Fruit fly (Drosophila melanogaster) whole organism, embryonic: ENCODE measurements around the gene Ugt301D1.

ENCODE experiments used
- B-H2 ChIP-seq: fragments of 200-800 bp; sonication (Bioruptor generic); optimal IDR thresholded peaks from 2 replicates; lab custom pipeline; 2018; ENCODE audit warnings: missing biosample characterization, mild to moderate bottlenecking, missing genetic modification characterization
- BtbVII ChIP-seq: fragments of 200-800 bp; sonication (Bioruptor generic); optimal IDR thresholded peaks from 3 replicates; lab custom pipeline; 2017; ENCODE audit warnings: missing biosample characterization, mild to moderate bottlenecking, missing genetic modification characterization
- CG10209 ChIP-seq: fragments of 200-800 bp; sonication (Bioruptor generic); optimal IDR thresholded peaks from 3 replicates; lab custom pipeline; 2017; ENCODE audit warnings: missing biosample characterization, mild to moderate bottlenecking, missing genetic modification characterization, missing genetic modification reagents
- CG14014 ChIP-seq: fragments of 200-800 bp; sonication (Bioruptor generic); IDR thresholded peaks from 2 replicates; pipeline ENCODE4 v1.3.6; 2022; ENCODE audit warnings: missing biosample characterization, missing genetic modification characterization
- CG14965 ChIP-seq: fragments of 200-800 bp; sonication (Bioruptor generic); optimal IDR thresholded peaks from 2 replicates; lab custom pipeline; 2016; ENCODE audit warnings: missing biosample characterization, missing genetic modification characterization, borderline replicate concordance
- CG15269 ChIP-seq: fragments of 200-800 bp; sonication (Bioruptor generic); optimal IDR thresholded peaks from 2 replicates; lab custom pipeline; 2018; ENCODE audit warnings: missing biosample characterization, mild to moderate bottlenecking, missing genetic modification characterization, moderate library complexity
- CG15514 ChIP-seq: fragments of 200-800 bp; sonication (Bioruptor generic); optimal IDR thresholded peaks from 3 replicates; lab custom pipeline; 2017; ENCODE audit warnings: missing biosample characterization, missing genetic modification characterization, mild to moderate bottlenecking, moderate library complexity, missing genetic modification reagents
- CG17359 ChIP-seq: fragments of 200-800 bp; sonication (Bioruptor generic); optimal IDR thresholded peaks from 3 replicates; lab custom pipeline; 2018; ENCODE audit warnings: missing biosample characterization, mild to moderate bottlenecking, missing genetic modification characterization, moderate library complexity
- CG17385 ChIP-seq: fragments of 200-800 bp; sonication (Bioruptor generic); optimal IDR thresholded peaks from 3 replicates; lab custom pipeline; 2018; ENCODE audit warnings: missing biosample characterization, mild to moderate bottlenecking, missing genetic modification characterization
- CG18764 ChIP-seq: fragments of 200-800 bp; sonication (Bioruptor generic); optimal IDR thresholded peaks from 3 replicates; lab custom pipeline; 2016; ENCODE audit warnings: missing biosample characterization, missing genetic modification characterization
- CG2120 ChIP-seq: fragments of 200-800 bp; sonication (Bioruptor generic); optimal IDR thresholded peaks from 3 replicates; lab custom pipeline; 2016; ENCODE audit warnings: missing biosample characterization, missing genetic modification characterization
- CG2712 ChIP-seq: fragments of 200-800 bp; optimal IDR thresholded peaks from 3 replicates; lab custom pipeline; 2019; ENCODE audit warnings: missing biosample characterization, mild to moderate bottlenecking, missing genetic modification characterization, moderate library complexity
- CG30403 ChIP-seq: fragments of 200-800 bp; sonication (Bioruptor generic); optimal IDR thresholded peaks from 3 replicates; lab custom pipeline; 2016; ENCODE audit warnings: missing biosample characterization, missing genetic modification characterization
- CG30431 ChIP-seq: fragments of 200-800 bp; sonication (Bioruptor generic); optimal IDR thresholded peaks from 2 replicates; lab custom pipeline; 2017; ENCODE audit warnings: missing biosample characterization, missing genetic modification characterization
- CG31224 ChIP-seq: fragments of 200-800 bp; sonication (Bioruptor generic); IDR thresholded peaks from 2 replicates; pipeline ENCODE4 v1.3.6; 2022; ENCODE audit warnings: missing biosample characterization, missing genetic modification characterization
- CG31441 ChIP-seq: fragments of 200-800 bp; sonication (Bioruptor generic); IDR thresholded peaks from 2 replicates; pipeline ENCODE4 v1.3.6; 2022; ENCODE audit warnings: missing biosample characterization, missing genetic modification characterization
- CG3847 ChIP-seq: fragments of 200-800 bp; sonication (Bioruptor generic); IDR thresholded peaks from 2 replicates; pipeline ENCODE4 v1.3.6; 2022; ENCODE audit warnings: missing biosample characterization, missing genetic modification characterization
- CG42726 ChIP-seq: fragments of 200-800 bp; sonication (Bioruptor generic); IDR thresholded peaks from 2 replicates; pipeline ENCODE4 v1.3.6; 2022; ENCODE audit warnings: missing biosample characterization, missing genetic modification characterization; ENCODE audit not compliant: partially characterized antibody
- CG4820 ChIP-seq: fragments of 200-800 bp; sonication (Bioruptor generic); optimal IDR thresholded peaks from 3 replicates; lab custom pipeline; 2016; ENCODE audit warnings: missing biosample characterization, missing genetic modification characterization
- CG6689 ChIP-seq: fragments of 200-800 bp; sonication (Bioruptor generic); IDR thresholded peaks from 2 replicates; pipeline ENCODE4 v1.3.6; 2022; ENCODE audit warnings: missing biosample characterization, missing genetic modification characterization
- CG6791 ChIP-seq: fragments of 200-800 bp; sonication (Bioruptor generic); IDR thresholded peaks from 3 replicates; pipeline ENCODE4 v1.3.6; 2022; ENCODE audit warnings: missing biosample characterization, missing genetic modification characterization; ENCODE audit not compliant: partially characterized antibody
- CHES-1-like ChIP-seq: fragments of 200-800 bp; sonication (Bioruptor generic); optimal IDR thresholded peaks from 2 replicates; lab custom pipeline; 2016; ENCODE audit warnings: missing biosample characterization, missing genetic modification characterization
- Chrac-16 ChIP-seq: fragments of 200-800 bp; sonication (Bioruptor generic); optimal IDR thresholded peaks from 3 replicates; lab custom pipeline; 2016; ENCODE audit warnings: missing biosample characterization, missing genetic modification characterization
- Doc2 ChIP-seq: fragments of 200-800 bp; sonication (Bioruptor generic); IDR thresholded peaks from 2 replicates; pipeline ENCODE4 v1.3.6; 2022; ENCODE audit warnings: missing biosample characterization, missing genetic modification characterization
- Dref ChIP-seq: fragments of 200-800 bp; sonication (Bioruptor generic); IDR thresholded peaks from 2 replicates; pipeline ENCODE4 v1.3.6; 2022; ENCODE audit warnings: missing biosample characterization, missing genetic modification characterization
- HLH3B ChIP-seq: fragments of 200-800 bp; sonication (Bioruptor generic); IDR thresholded peaks from 2 replicates; pipeline ENCODE4 v1.3.6; 2022; ENCODE audit warnings: missing biosample characterization, missing genetic modification characterization
- Hand ChIP-seq: fragments of 200-800 bp; sonication (Bioruptor generic); optimal IDR thresholded peaks from 2 replicates; lab custom pipeline; 2017; ENCODE audit warnings: mild to moderate bottlenecking, missing biosample characterization, missing genetic modification reagents, missing genetic modification characterization
- Rfx ChIP-seq: fragments of 200-800 bp; sonication (Bioruptor generic); IDR thresholded peaks from 2 replicates; pipeline ENCODE4 v1.3.6; 2022; ENCODE audit warnings: missing biosample characterization, missing genetic modification characterization
- Sin3A ChIP-seq: fragments of >200 bp; optimal IDR thresholded peaks from 2 replicates; lab custom pipeline; 2018
- Usf ChIP-seq: fragments of 200-800 bp; sonication (Bioruptor generic); optimal IDR thresholded peaks from 2 replicates; lab custom pipeline; 2017; ENCODE audit warnings: missing genotype, missing biosample characterization, missing genetic modification characterization
- ase ChIP-seq: fragments of 200-800 bp; sonication (Bioruptor generic); IDR thresholded peaks from 3 replicates; pipeline ENCODE4 v1.3.6; 2022; ENCODE audit warnings: missing biosample characterization, missing genetic modification characterization
- cwo ChIP-seq: fragments of 200-800 bp; sonication (Bioruptor generic); optimal IDR thresholded peaks from 3 replicates; lab custom pipeline; 2017; ENCODE audit warnings: missing biosample characterization, missing genetic modification characterization, mild to moderate bottlenecking, moderate library complexity, missing genetic modification reagents
- dan ChIP-seq: fragments of 200-800 bp; sonication (Bioruptor generic); IDR thresholded peaks from 2 replicates; pipeline ENCODE4 v1.3.6; 2022; ENCODE audit warnings: missing biosample characterization, missing genetic modification characterization
- dmrt99B ChIP-seq: fragments of 200-800 bp; sonication (Bioruptor generic); optimal IDR thresholded peaks from 2 replicates; lab custom pipeline; 2018; ENCODE audit warnings: missing biosample characterization, mild to moderate bottlenecking, missing genetic modification characterization, moderate library complexity
- dysf ChIP-seq: fragments of 200-800 bp; sonication (Bioruptor generic); IDR thresholded peaks from 3 replicates; pipeline ENCODE4 v1.3.6; 2022; ENCODE audit warnings: missing biosample characterization, missing genetic modification characterization
- gfzf ChIP-seq: fragments of 200-800 bp; sonication (Bioruptor generic); optimal IDR thresholded peaks from 2 replicates; lab custom pipeline; 2016; ENCODE audit warnings: missing biosample characterization, mild to moderate bottlenecking, missing genetic modification characterization, moderate library complexity
- hb ChIP-seq: fragments of 200-800 bp; sonication (Bioruptor generic); IDR thresholded peaks from 3 replicates; pipeline ENCODE4 v1.3.6; 2022; ENCODE audit warnings: missing biosample characterization, missing genetic modification characterization; ENCODE audit not compliant: partially characterized antibody
- kay ChIP-seq: fragments of 200-800 bp; sonication (Bioruptor generic); optimal IDR thresholded peaks from 2 replicates; lab custom pipeline; 2016; ENCODE audit warnings: missing biosample characterization, missing genetic modification characterization
- maf-S ChIP-seq: fragments of 200-800 bp; sonication (Bioruptor generic); optimal IDR thresholded peaks from 2 replicates; lab custom pipeline; 2016; ENCODE audit warnings: missing biosample characterization, missing genetic modification characterization
- mirr ChIP-seq: fragments of 200-800 bp; sonication (Bioruptor generic); optimal IDR thresholded peaks from 3 replicates; lab custom pipeline; 2018; ENCODE audit warnings: missing biosample characterization, mild to moderate bottlenecking, missing genetic modification characterization
- nmo ChIP-seq: fragments of 200-800 bp; sonication (Bioruptor generic); optimal IDR thresholded peaks from 2 replicates; lab custom pipeline; 2018; ENCODE audit warnings: missing biosample characterization, mild to moderate bottlenecking, missing genetic modification characterization, moderate library complexity
- odd ChIP-seq: fragments of 200-800 bp; sonication (Bioruptor generic); optimal IDR thresholded peaks from 2 replicates; lab custom pipeline; 2017; ENCODE audit warnings: missing biosample characterization, mild to moderate bottlenecking, missing genetic modification characterization
- row ChIP-seq: fragments of 200-800 bp; sonication (Bioruptor generic); IDR thresholded peaks from 3 replicates; pipeline ENCODE4 v1.3.6; 2022; ENCODE audit warnings: missing biosample characterization, missing genetic modification characterization
- scrt ChIP-seq: fragments of 200-800 bp; sonication (Bioruptor generic); optimal IDR thresholded peaks from 2 replicates; lab custom pipeline; 2018; ENCODE audit warnings: missing biosample characterization, mild to moderate bottlenecking, missing genetic modification characterization, moderate library complexity
- slbo ChIP-seq: fragments of 200-800 bp; sonication (Bioruptor generic); IDR thresholded peaks from 2 replicates; pipeline ENCODE4 v1.3.6; 2022; ENCODE audit warnings: missing biosample characterization, missing genetic modification characterization
- slou ChIP-seq: fragments of 200-800 bp; sonication (Bioruptor generic); optimal IDR thresholded peaks from 3 replicates; lab custom pipeline; 2016; ENCODE audit warnings: missing biosample characterization, missing genetic modification characterization
- stwl ChIP-seq: fragments of 200-800 bp; sonication (Bioruptor generic); optimal IDR thresholded peaks from 3 replicates; lab custom pipeline; 2018; ENCODE audit warnings: missing biosample characterization, mild to moderate bottlenecking, missing genetic modification characterization, moderate library complexity
- sug ChIP-seq: fragments of 200-800 bp; optimal IDR thresholded peaks from 2 replicates; lab custom pipeline; 2019; ENCODE audit warnings: missing biosample characterization, mild to moderate bottlenecking, missing genetic modification characterization, moderate library complexity
- tgo ChIP-seq: fragments of 200-800 bp; sonication (Bioruptor generic); IDR thresholded peaks from 3 replicates; pipeline ENCODE4 v1.3.6; 2022; ENCODE audit warnings: missing biosample characterization, missing genetic modification characterization
- z ChIP-seq: fragments of 200-800 bp; sonication (Bioruptor generic); IDR thresholded peaks from 3 replicates; pipeline ENCODE4 v1.3.6; 2022; ENCODE audit warnings: missing biosample characterization, missing genetic modification characterization
- zfh1 ChIP-seq: fragments of 200-800 bp; sonication (Bioruptor generic); IDR thresholded peaks from 3 replicates; pipeline ENCODE4 v1.3.6; 2022; ENCODE audit warnings: missing biosample characterization, missing genetic modification characterization

Ugt301D1 gene

dm6 chr2L:18548753-18549152, 39.4 kb downstream of the Ugt301D1 start (continued):
- TF ChIP-seq CG30403 (peak; percentile 23), Usf (GFP tag; lab: Kevin White, UChicago) (no peak), zfh1 (GFP tag; lab: Robert Waterston, UW) (no peak), CG2120 (GFP tag; lab: Kevin White, UChicago) (peak; percentile 19), CG31224 (peak; percentile 19; the same call in 1 of the 2 replicates), CG3847 (0 out of 2 replicates have a peak, but pooled peaks have one; percentile 4), gfzf (no peak), z (GFP tag; lab: Robert Waterston, UW) (no peak), dmrt99B (tag; lab: Kevin White, UChicago) (peak; percentile 66), CHES-1-like (no peak), row (GFP tag; lab: Robert Waterston, UW) (peak; percentile 70), sug (peak; percentile 29), CG30431 (GFP tag; lab: Kevin White, UChicago) (no peak), ase (GFP tag; lab: Robert Waterston, UW) (no peak), scrt (GFP tag; lab: Kevin White, UChicago) (peak; percentile 5), hb (GFP tag; lab: Robert Waterston, UW) (no peak), CG14014 (GFP tag; lab: Robert Waterston, UW) (0 out of 2 replicates have a peak, but pooled peaks have one; percentile 33), stwl (tag; lab: Kevin White, UChicago) (no peak), HLH3B (peak; percentile 47), CG14965 (GFP tag; lab: Kevin White, UChicago) (no peak), CG18764 (GFP tag; lab: Kevin White, UChicago) (no peak), B-H2 (GFP tag; lab: Kevin White, UChicago) (no peak), CG10209 (GFP tag; lab: Kevin White, UChicago) (peak; percentile 7), BtbVII (no peak), Sin3A (lab: Kevin White, UChicago) (no peak), tgo (no peak), nmo (GFP tag; lab: Kevin White, UChicago) (peak; percentile 37), maf-S (no peak), Hand (GFP tag; lab: Kevin White, UChicago) (peak; percentile 33), Chrac-16 (no peak), CG2712 (tag; lab: Kevin White, UChicago) (peak; percentile 25), odd (peak; percentile 15), CG31441 (GFP tag; lab: Robert Waterston, UW) (peak; percentile 36; the same call in 1 of the 2 replicates), CG4820 (GFP tag; lab: Kevin White, UChicago) (no peak), slou (no peak), Dref (GFP tag; lab: Robert Waterston, UW) (no peak), CG17359 (tag; lab: Kevin White, UChicago) (peak; percentile 20), cwo (GFP tag; lab: Kevin White, UChicago) (peak; percentile 40), slbo (peak; percentile 57), CG15269 (tag; lab: Kevin White, UChicago) (peak; percentile 57), CG15514 (GFP tag; lab: Kevin White, UChicago) (peak; percentile 8), mirr (peak; percentile 3), kay (no peak), CG42726 (GFP tag; lab: Robert Waterston, UW) (no peak), Doc2 (GFP tag; lab: Robert Waterston, UW) (no peak), dan (no peak), Rfx (GFP tag; lab: Robert Waterston, UW) (peak; percentile 38; the same call in 1 of the 2 replicates), CG17385 (GFP tag; lab: Kevin White, UChicago) (peak; percentile 16), dysf (GFP tag; lab: Robert Waterston, UW) (peak; percentile 57; the same call in 2 of the 3 replicates), CG6689 (GFP tag; lab: Robert Waterston, UW) (peak; percentile 40; the same call in 1 of the 2 replicates), CG6791 (GFP tag; lab: Robert Waterston, UW) (no peak)
